Fruit fly (Drosophila melanogaster): Measurements from ENCODE around the gene ND-ASHI.

ND-ASHI gene

DNA sequence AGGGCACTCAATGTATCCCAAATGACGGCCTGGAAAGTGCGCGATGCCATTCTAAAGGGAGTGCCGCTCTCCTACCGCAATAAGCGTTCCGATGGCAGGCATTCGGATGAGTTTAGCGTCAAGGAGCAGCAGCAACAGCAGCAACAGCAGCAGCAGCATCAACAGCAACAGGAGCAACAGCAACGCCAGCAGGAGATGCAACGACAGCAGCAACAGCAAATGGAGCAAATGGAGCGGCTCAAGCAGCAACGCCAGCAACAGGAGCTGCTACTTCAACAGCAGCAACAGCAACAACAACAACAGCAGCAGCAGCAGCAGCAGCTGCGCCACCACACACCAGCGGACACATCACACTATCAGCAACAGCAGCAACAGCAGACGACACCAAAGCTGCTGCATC, 37.3 kb upstream of the ND-ASHI start:
- no peak for TF ChIP-seq CG33017 (tag; optimal IDR thresholded peaks at IDR 0.05)

DNA sequence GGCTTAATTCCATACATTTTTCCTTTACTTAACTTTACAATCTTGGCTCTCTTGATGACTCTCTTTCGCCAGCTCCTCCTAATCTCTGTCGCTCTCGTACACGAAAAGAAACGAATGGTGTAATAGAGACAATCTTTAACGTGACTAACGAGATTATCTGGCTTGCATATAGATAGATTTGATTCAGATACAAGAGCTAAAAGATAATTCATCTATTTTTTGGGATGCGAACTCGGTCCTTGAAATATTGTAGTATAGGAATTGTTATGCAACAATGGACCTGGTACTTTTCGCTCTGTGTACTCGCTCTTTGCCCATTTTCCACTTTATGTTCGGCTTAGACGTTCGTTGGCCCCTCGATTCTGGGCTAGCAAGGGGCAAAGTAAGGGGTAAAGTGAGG, 32.4 kb upstream of the ND-ASHI start:
- TF ChIP-seq CG14711 (tag; optimal IDR thresholded peaks at IDR 0.05): peak; percentile 51
- TF ChIP-seq CG7101 (tag; optimal IDR thresholded peaks at IDR 0.05): peak; percentile 51
- TF ChIP-seq Hr96 (GFP tag; optimal IDR thresholded peaks at IDR 0.05): no peak
- peak; percentile 37 for TF ChIP-seq CG7045 (GFP tag; optimal IDR thresholded peaks at IDR 0.05)
- peak; percentile 83 for TF ChIP-seq pad (GFP tag; optimal IDR thresholded peaks at IDR 0.05)
- TF ChIP-seq CG1620 (GFP tag; optimal IDR thresholded peaks at IDR 0.05): peak; percentile 34
- TF ChIP-seq cic (GFP tag; optimal IDR thresholded peaks at IDR 0.05): no peak
- no peak for TF ChIP-seq cnc (optimal IDR thresholded peaks at IDR 0.05)
- TF ChIP-seq CG33017 (tag; optimal IDR thresholded peaks at IDR 0.05): peak; percentile 45
- TF ChIP-seq CG11617 (GFP tag; optimal IDR thresholded peaks at IDR 0.05): peak; percentile 40
- TF ChIP-seq Clk (GFP tag; optimal IDR thresholded peaks at IDR 0.05): no peak
- no peak for TF ChIP-seq kay (GFP tag; ENCODE audit: borderline replicate concordance)
- peak; percentile 1 for TF ChIP-seq toe (GFP tag; optimal IDR thresholded peaks at IDR 0.05)
- TF ChIP-seq CG12768 (GFP tag; optimal IDR thresholded peaks at IDR 0.05): peak; percentile 63
- TF ChIP-seq CG5204 (GFP tag; optimal IDR thresholded peaks at IDR 0.05): peak; percentile 1
- peak; percentile 53 for TF ChIP-seq bab1 (GFP tag; optimal IDR thresholded peaks at IDR 0.05)
- no peak for TF ChIP-seq Mnt (GFP tag; optimal IDR thresholded peaks at IDR 0.05)
- TF ChIP-seq ovo (GFP tag; optimal IDR thresholded peaks at IDR 0.05): no peak
- peak; percentile 43 for TF ChIP-seq tj (GFP tag; optimal IDR thresholded peaks at IDR 0.05)
- no peak for TF ChIP-seq Crg-1 (GFP tag; optimal IDR thresholded peaks at IDR 0.05)

DNA sequence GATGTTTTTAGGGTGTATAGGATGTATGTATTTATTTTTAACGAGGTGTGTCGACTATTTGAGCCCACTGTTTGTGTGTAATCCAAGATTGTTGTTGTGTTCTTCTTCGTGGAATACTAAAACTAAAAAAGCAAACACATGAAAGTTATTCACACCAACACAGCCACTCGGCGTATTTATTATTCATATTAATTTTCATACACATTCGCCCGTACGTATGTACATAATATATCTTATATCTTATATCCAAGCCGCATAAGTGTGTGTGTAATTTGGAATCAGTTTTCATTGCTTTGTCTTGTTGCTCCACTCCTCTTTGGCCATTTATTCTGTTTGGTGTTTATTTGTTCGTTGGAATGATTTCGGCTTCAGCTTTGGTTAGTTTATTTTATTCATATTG, 31.7 kb upstream of the ND-ASHI start:
- TF ChIP-seq tj (GFP tag; optimal IDR thresholded peaks at IDR 0.05) (peak; percentile 34), Hr96 (GFP tag; optimal IDR thresholded peaks at IDR 0.05) (no peak), ovo (GFP tag; optimal IDR thresholded peaks at IDR 0.05) (no peak), CG33017 (tag; optimal IDR thresholded peaks at IDR 0.05) (no peak)

dm6 chrX:6710258-6710657, 31.3 kb upstream of the ND-ASHI start:
- TF ChIP-seq kay (GFP tag; ENCODE audit: borderline replicate concordance): peak; percentile 64
- no peak for TF ChIP-seq Crg-1 (GFP tag; optimal IDR thresholded peaks at IDR 0.05)
- TF ChIP-seq toe (GFP tag; optimal IDR thresholded peaks at IDR 0.05): no peak
- no peak for TF ChIP-seq CG12768 (GFP tag; optimal IDR thresholded peaks at IDR 0.05)
- TF ChIP-seq CG1620 (GFP tag; optimal IDR thresholded peaks at IDR 0.05): no peak
- no peak for TF ChIP-seq CG11617 (GFP tag; optimal IDR thresholded peaks at IDR 0.05)
- no peak for TF ChIP-seq bab1 (GFP tag; optimal IDR thresholded peaks at IDR 0.05)
- no peak for TF ChIP-seq cnc (optimal IDR thresholded peaks at IDR 0.05)

DNA sequence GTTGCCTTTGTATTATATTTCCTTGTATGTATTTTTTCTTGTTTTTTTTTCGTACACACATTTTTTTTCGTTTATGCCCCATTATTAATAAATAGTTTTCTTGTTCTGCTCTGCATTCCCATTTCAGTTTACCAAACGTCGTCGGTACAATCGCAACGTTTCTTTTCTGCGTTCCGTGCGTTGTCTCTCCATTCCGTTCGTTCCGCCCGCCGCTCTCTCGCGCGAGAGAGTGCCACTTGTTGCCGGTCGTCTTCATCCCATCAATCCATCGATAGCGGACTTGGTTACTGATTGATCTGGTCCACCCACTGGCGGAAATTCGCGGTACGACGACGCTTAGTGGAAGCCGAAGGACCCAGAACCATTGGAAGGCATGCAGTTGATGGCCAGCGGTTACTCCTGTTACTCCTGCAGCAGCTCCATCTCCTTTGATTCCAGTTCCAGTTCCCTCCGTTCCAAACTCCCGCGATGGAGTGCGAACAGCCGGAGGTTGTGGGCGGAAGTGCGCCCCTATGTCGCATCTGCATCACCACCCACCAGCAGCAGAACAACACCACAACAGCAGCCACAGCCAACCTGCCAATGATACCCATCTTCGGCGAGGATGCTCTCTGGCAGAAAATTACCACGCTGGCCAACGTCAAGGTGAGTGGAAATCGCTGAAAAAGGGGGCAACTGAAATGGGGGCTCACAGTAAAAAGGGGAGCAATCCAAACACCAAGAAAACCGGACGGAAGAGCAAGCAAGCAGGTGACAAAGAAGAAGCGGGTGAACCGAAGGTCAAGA, 30.5 kb upstream of the ND-ASHI start:
- TF ChIP-seq CG33017 (tag; optimal IDR thresholded peaks at IDR 0.05) (no peak), Hr96 (GFP tag; optimal IDR thresholded peaks at IDR 0.05) (no peak), Clk (GFP tag; optimal IDR thresholded peaks at IDR 0.05) (no peak), CG1620 (GFP tag; optimal IDR thresholded peaks at IDR 0.05) (no peak), tj (GFP tag; optimal IDR thresholded peaks at IDR 0.05) (no peak), cic (GFP tag; optimal IDR thresholded peaks at IDR 0.05) (no peak), pad (GFP tag; optimal IDR thresholded peaks at IDR 0.05) (no peak)

- peak; percentile 52 for TF ChIP-seq cic (GFP tag; optimal IDR thresholded peaks at IDR 0.05)
- TF ChIP-seq CG7101 (tag; optimal IDR thresholded peaks at IDR 0.05): no peak
- no peak for TF ChIP-seq pad (GFP tag; optimal IDR thresholded peaks at IDR 0.05)
Measured at dm6 chrX:6708580-6709199, 29.8 kb upstream of the ND-ASHI start.

dm6 chrX:6708138-6708537, 29.2 kb upstream of the ND-ASHI start:
- TF ChIP-seq Crg-1 (GFP tag; optimal IDR thresholded peaks at IDR 0.05) (no peak), CG11617 (GFP tag; optimal IDR thresholded peaks at IDR 0.05) (no peak), cnc (optimal IDR thresholded peaks at IDR 0.05) (no peak), toe (GFP tag; optimal IDR thresholded peaks at IDR 0.05) (no peak), kay (GFP tag; ENCODE audit: borderline replicate concordance) (no peak), ovo (GFP tag; optimal IDR thresholded peaks at IDR 0.05) (no peak), Clk (GFP tag; optimal IDR thresholded peaks at IDR 0.05) (no peak), CG14711 (tag; optimal IDR thresholded peaks at IDR 0.05) (no peak), pad (GFP tag; optimal IDR thresholded peaks at IDR 0.05) (no peak), CG7045 (GFP tag; optimal IDR thresholded peaks at IDR 0.05) (no peak), CG33017 (tag; optimal IDR thresholded peaks at IDR 0.05) (no peak), CG5204 (GFP tag; optimal IDR thresholded peaks at IDR 0.05) (no peak), cic (GFP tag; optimal IDR thresholded peaks at IDR 0.05) (no peak)

All from whole organism, adult.